Worm (Caenorhabditis elegans) whole organism, L1 larva: ENCODE data around the gene asp-16.
A peak's percentile ranks its signal among the peaks of the same experiment; 100 is the strongest.

ENCODE experiments used
- C04F5.9 ChIP-seq: sonication (generic microtip); optimal IDR thresholded peaks from 2 replicates; lab custom pipeline; 2016; ENCODE audit warnings: missing genetic modification characterization, missing compliant biosample characterization
- F16B12.6 ChIP-seq: fragments of 150-350 bp; optimal IDR thresholded peaks from 2 replicates; lab custom pipeline; 2014; ENCODE audit warnings: missing biosample characterization, missing genetic modification characterization
- Y116A8C.19 ChIP-seq: sonication (generic microtip); optimal IDR thresholded peaks from 2 replicates; lab custom pipeline; 2016; ENCODE audit warnings: missing compliant biosample characterization, missing genetic modification characterization, borderline replicate concordance
- ama-1 ChIP-seq: fragments of 150-350 bp; optimal IDR thresholded peaks from 2 replicates; lab custom pipeline; 2014
- blmp-1 ChIP-seq: fragments of 150-350 bp; optimal IDR thresholded peaks from 2 replicates; lab custom pipeline; 2014; ENCODE audit warnings: missing biosample characterization, missing genetic modification characterization
- ceh-8 ChIP-seq: fragments of 200-800 bp; sonication (Bioruptor generic); optimal IDR thresholded peaks from 2 replicates; lab custom pipeline; 2018; ENCODE audit warnings: mild to moderate bottlenecking, missing genetic modification characterization, moderate library complexity, missing compliant biosample characterization
- ceh-82 ChIP-seq, 3 experiments: fragments of 150-350 bp in 1 of 3; sonication (generic microtip) in 2 of 3; optimal IDR thresholded peaks; 2 replicates each; lab custom pipeline; 2014 to 2017; ENCODE audit warnings: missing biosample characterization in 3 of 3, missing genetic modification characterization in 3 of 3
- ceh-90 ChIP-seq: sonication (generic microtip); optimal IDR thresholded peaks from 2 replicates; lab custom pipeline; 2016; ENCODE audit warnings: missing genetic modification characterization, missing compliant biosample characterization
- ces-1 ChIP-seq: fragments of 150-350 bp; optimal IDR thresholded peaks from 2 replicates; lab custom pipeline; 2014; ENCODE audit warnings: missing biosample characterization, missing genetic modification reagents, missing genetic modification characterization
- dsc-1 ChIP-seq: sonication (generic microtip); optimal IDR thresholded peaks from 2 replicates; lab custom pipeline; 2016; ENCODE audit warnings: mild to moderate bottlenecking, missing genetic modification characterization, missing compliant biosample characterization
- efl-1 ChIP-seq, 4 experiments: fragments of 150-350 bp; optimal IDR thresholded peaks in 3 of 4; peaks in 1 of 4; 1 replicate in 1 of 4; 2 replicates in 3 of 4; lab custom pipeline; 2014; ENCODE audit warnings: missing biosample characterization in 2 of 4, missing genetic modification characterization in 2 of 4, missing genetic modification reagents in 2 of 4
- egl-13 ChIP-seq: sonication (generic microtip); optimal IDR thresholded peaks from 2 replicates; lab custom pipeline; 2016; ENCODE audit warnings: missing genotype, missing genetic modification reagents, missing genetic modification characterization, missing compliant biosample characterization
- ets-5 ChIP-seq: fragments of 200-800 bp; sonication (Bioruptor generic); IDR thresholded peaks from 2 replicates; pipeline ENCODE4 v1.3.6; 2022; ENCODE audit warnings: missing genetic modification characterization, missing compliant biosample characterization
- fkh-10 ChIP-seq: sonication (generic microtip); optimal IDR thresholded peaks from 2 replicates; lab custom pipeline; 2017; ENCODE audit warnings: missing biosample characterization, missing genetic modification reagents, missing genetic modification characterization
- fkh-8 ChIP-seq: sonication (generic microtip); optimal IDR thresholded peaks from 2 replicates; lab custom pipeline; 2016; ENCODE audit warnings: mild to moderate bottlenecking, missing genetic modification characterization, missing compliant biosample characterization
- grh-1 ChIP-seq: fragments of 200-800 bp; sonication (Bioruptor generic); IDR thresholded peaks from 2 replicates; pipeline ENCODE4 v1.3.6; 2022; ENCODE audit warnings: missing genetic modification reagents, missing genetic modification characterization, missing compliant biosample characterization
- irx-1 ChIP-seq: sonication (generic microtip); optimal IDR thresholded peaks from 2 replicates; lab custom pipeline; 2016; ENCODE audit warnings: missing genetic modification characterization, missing compliant biosample characterization
- isw-1 ChIP-seq: fragments of 200-800 bp; sonication (Bioruptor generic); IDR thresholded peaks from 2 replicates; pipeline ENCODE4 v1.3.6; 2022; ENCODE audit warnings: missing genetic modification characterization, missing compliant biosample characterization
- jun-1 ChIP-seq: fragments of 150-350 bp; optimal IDR thresholded peaks from 2 replicates; lab custom pipeline; 2014; ENCODE audit warnings: missing biosample characterization, missing genetic modification reagents, missing genetic modification characterization
- lin-13 ChIP-seq: fragments of 150-350 bp; optimal IDR thresholded peaks from 2 replicates; lab custom pipeline; 2014; ENCODE audit warnings: missing biosample characterization, missing genetic modification reagents, missing genetic modification characterization
- lin-35 ChIP-seq, 2 experiments: fragments of 150-350 bp; optimal IDR thresholded peaks; 2 replicates each; lab custom pipeline; 2014; ENCODE audit warnings: missing biosample characterization in 2 of 2, missing genetic modification characterization in 2 of 2, missing genetic modification reagents in 2 of 2
- lin-39 ChIP-seq: fragments of 150-350 bp; optimal IDR thresholded peaks from 2 replicates; lab custom pipeline; 2014; ENCODE audit warnings: missing biosample characterization, missing genetic modification reagents, missing genetic modification characterization
- lsy-2 ChIP-seq, 2 experiments: fragments of 150-350 bp; optimal IDR thresholded peaks; 2 replicates each; lab custom pipeline; 2014; ENCODE audit warnings: missing biosample characterization in 2 of 2, missing genetic modification characterization in 2 of 2
- mab-9 ChIP-seq: fragments of 200-800 bp; sonication (Bioruptor generic); IDR thresholded peaks from 2 replicates; pipeline ENCODE4 v1.3.6; 2022; ENCODE audit warnings: missing genetic modification reagents, missing genetic modification characterization, missing compliant biosample characterization
- mef-2 ChIP-seq: fragments of 150-350 bp; optimal IDR thresholded peaks from 2 replicates; lab custom pipeline; 2014; ENCODE audit warnings: missing biosample characterization, missing genetic modification characterization
- nhr-12 ChIP-seq: sonication (generic microtip); optimal IDR thresholded peaks from 2 replicates; lab custom pipeline; 2017; ENCODE audit warnings: missing biosample characterization, missing genetic modification characterization
- nhr-19 ChIP-seq: fragments of 200-800 bp; sonication (Bioruptor generic); conservative IDR thresholded peaks from 2 replicates; pipeline ENCODE4 v1.3.6; 2022; ENCODE audit warnings: missing genetic modification characterization, missing compliant biosample characterization
- nhr-20 ChIP-seq: sonication (generic microtip); optimal IDR thresholded peaks from 2 replicates; lab custom pipeline; 2016; ENCODE audit warnings: mild to moderate bottlenecking, missing genetic modification characterization, missing compliant biosample characterization
- nhr-237 ChIP-seq: fragments of 150-350 bp; optimal IDR thresholded peaks from 2 replicates; lab custom pipeline; 2014; ENCODE audit warnings: missing biosample characterization, missing genetic modification characterization
- nhr-28 ChIP-seq: fragments of 150-350 bp; optimal IDR thresholded peaks from 2 replicates; lab custom pipeline; 2014; ENCODE audit warnings: missing biosample characterization, missing genetic modification characterization
- nhr-76 ChIP-seq: sonication (generic microtip); optimal IDR thresholded peaks from 2 replicates; lab custom pipeline; 2017; ENCODE audit warnings: missing biosample characterization, missing genetic modification characterization
- nhr-84 ChIP-seq: sonication (generic microtip); optimal IDR thresholded peaks from 2 replicates; lab custom pipeline; 2017; ENCODE audit warnings: missing biosample characterization, missing genetic modification characterization
- nhr-90 ChIP-seq: sonication (generic microtip); optimal IDR thresholded peaks from 2 replicates; lab custom pipeline; 2016; ENCODE audit warnings: mild to moderate bottlenecking, missing genetic modification characterization, missing compliant biosample characterization; ENCODE audit not compliant: poor library complexity
- pag-3 ChIP-seq: sonication (generic microtip); optimal IDR thresholded peaks from 2 replicates; lab custom pipeline; 2017; ENCODE audit warnings: missing genetic modification characterization, mild to moderate bottlenecking, missing compliant biosample characterization, antibody characterized with exemption, borderline replicate concordance; ENCODE audit not compliant: insufficient read depth
- rnt-1 ChIP-seq: sonication (generic microtip); optimal IDR thresholded peaks from 2 replicates; lab custom pipeline; 2016; ENCODE audit warnings: mild to moderate bottlenecking, missing genetic modification characterization, moderate library complexity, missing compliant biosample characterization
- skn-1 ChIP-seq: fragments of 150-350 bp; optimal IDR thresholded peaks from 2 replicates; lab custom pipeline; 2014; ENCODE audit warnings: missing biosample characterization, missing genetic modification characterization
- snpc-4 ChIP-seq: fragments of 150-350 bp; optimal IDR thresholded peaks from 2 replicates; lab custom pipeline; 2014; ENCODE audit warnings: missing biosample characterization, missing genetic modification characterization
- snu-23 ChIP-seq: sonication (generic microtip); optimal IDR thresholded peaks from 2 replicates; lab custom pipeline; 2016; ENCODE audit warnings: missing genetic modification characterization, missing compliant biosample characterization
- sox-4 ChIP-seq: sonication (generic microtip); optimal IDR thresholded peaks from 2 replicates; lab custom pipeline; 2016; ENCODE audit warnings: missing genetic modification characterization, missing compliant biosample characterization
- sptf-1 ChIP-seq: fragments of 150-350 bp; optimal IDR thresholded peaks from 2 replicates; lab custom pipeline; 2014; ENCODE audit warnings: missing biosample characterization, missing genetic modification characterization
- swsn-7 ChIP-seq: sonication (generic microtip); optimal IDR thresholded peaks from 2 replicates; lab custom pipeline; 2016; ENCODE audit warnings: missing genetic modification characterization, missing compliant biosample characterization
- tlp-1 ChIP-seq: fragments of 150-350 bp; optimal IDR thresholded peaks from 2 replicates; lab custom pipeline; 2014; ENCODE audit warnings: missing biosample characterization, missing genetic modification characterization
- unc-30 ChIP-seq: sonication (generic microtip); optimal IDR thresholded peaks from 2 replicates; lab custom pipeline; 2017; ENCODE audit warnings: missing biosample characterization, missing genetic modification characterization
- unc-62 ChIP-seq: fragments of 150-350 bp; optimal IDR thresholded peaks from 2 replicates; lab custom pipeline; 2014; ENCODE audit warnings: missing biosample characterization, missing genetic modification reagents, missing genetic modification characterization
- unc-98 ChIP-seq: fragments of 200-800 bp; sonication (Bioruptor generic); IDR thresholded peaks from 2 replicates; pipeline ENCODE4 v1.3.6; 2022; ENCODE audit warnings: missing genetic modification characterization, missing compliant biosample characterization
- vab-15 ChIP-seq: sonication (generic microtip); optimal IDR thresholded peaks from 2 replicates; lab custom pipeline; 2017; ENCODE audit warnings: missing genotype, mild to moderate bottlenecking, missing genetic modification characterization, missing compliant biosample characterization
- xbp-1 ChIP-seq: sonication (generic microtip); optimal IDR thresholded peaks from 2 replicates; lab custom pipeline; 2016; ENCODE audit warnings: missing genetic modification characterization, missing compliant biosample characterization
- ztf-11 ChIP-seq, 2 experiments: sonication (generic microtip); optimal IDR thresholded peaks; 2 replicates each; lab custom pipeline; 2016 to 2017; ENCODE audit warnings: missing genetic modification characterization in 2 of 2, missing biosample characterization in 1 of 2, missing compliant biosample characterization in 1 of 2

The asp-16 gene

DNA sequence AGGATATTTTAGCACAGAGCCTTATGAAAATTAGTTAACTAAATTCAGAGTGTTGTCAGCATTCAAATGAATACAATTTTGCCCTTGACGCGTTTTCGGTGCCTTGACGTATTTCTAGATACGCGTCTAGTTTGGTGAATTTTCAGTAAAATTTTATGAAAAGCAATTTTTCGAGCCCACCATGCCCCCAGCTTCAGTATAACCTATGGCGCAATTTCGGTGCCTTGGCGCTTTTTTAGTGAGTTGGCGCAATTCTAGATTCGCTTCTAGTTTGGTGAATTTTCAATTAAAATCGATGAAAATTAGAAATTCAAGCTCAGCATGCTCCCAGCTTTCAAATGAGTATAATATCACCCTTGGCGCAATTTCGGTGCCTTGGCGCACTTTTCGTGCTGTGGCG is 29.2 kb downstream of the asp-16 start:
- TF ChIP-seq F16B12.6 (tag; lab: Kevin White, UChicago) (no peak), xbp-1 (tag; lab: Kevin White, UChicago) (no peak), rnt-1 (tag; lab: Kevin White, UChicago) (no peak), vab-15 (tag; lab: Kevin White, UChicago) (no peak), lin-39 (no peak), snpc-4 (no peak), lsy-2 (tag; optimal IDR thresholded peaks at IDR 0.05; lab: Kevin White, UChicago) (no peak), nhr-90 (tag; lab: Kevin White, UChicago) (no peak), unc-98 (GFP tag; lab: Robert Waterston, UW) (no peak), nhr-19 (GFP tag; lab: Robert Waterston, UW) (no peak), blmp-1 (tag; lab: Kevin White, UChicago) (no peak), nhr-84 (tag; lab: Kevin White, UChicago) (no peak), ets-5 (GFP tag; lab: Robert Waterston, UW) (no peak), C04F5.9 (tag; lab: Kevin White, UChicago) (no peak), irx-1 (tag; lab: Kevin White, UChicago) (no peak), ceh-90 (tag; lab: Kevin White, UChicago) (no peak), egl-13 (tag; lab: Kevin White, UChicago) (no peak), grh-1 (no peak)

ce11 chrV:19010405-19010804 is 32.0 kb downstream of the asp-16 start:
- TF ChIP-seq mab-9 (GFP tag; lab: Robert Waterston, UW) (no peak), lin-13 (GFP tag; lab: Kevin White, UChicago) (no peak), swsn-7 (tag; lab: Kevin White, UChicago) (no peak), ces-1 (GFP tag; lab: Kevin White, UChicago) (no peak), ceh-82 (tag; optimal IDR thresholded peaks at IDR 0.05; lab: Kevin White, UChicago) (no peak), ama-1 (no peak), nhr-20 (tag; lab: Kevin White, UChicago) (no peak), ceh-8 (no peak), isw-1 (no peak), snpc-4 (no peak), unc-30 (no peak), nhr-12 (tag; lab: Kevin White, UChicago) (no peak), pag-3 (tag; lab: Kevin White, UChicago) (no peak), Y116A8C.19 (tag; lab: Kevin White, UChicago) (no peak), ceh-90 (tag; lab: Kevin White, UChicago) (no peak), skn-1 (tag; lab: Kevin White, UChicago) (no peak), fkh-8 (no peak)
- TF ChIP-seq, all 84 proteins: peak for 0

DNA sequence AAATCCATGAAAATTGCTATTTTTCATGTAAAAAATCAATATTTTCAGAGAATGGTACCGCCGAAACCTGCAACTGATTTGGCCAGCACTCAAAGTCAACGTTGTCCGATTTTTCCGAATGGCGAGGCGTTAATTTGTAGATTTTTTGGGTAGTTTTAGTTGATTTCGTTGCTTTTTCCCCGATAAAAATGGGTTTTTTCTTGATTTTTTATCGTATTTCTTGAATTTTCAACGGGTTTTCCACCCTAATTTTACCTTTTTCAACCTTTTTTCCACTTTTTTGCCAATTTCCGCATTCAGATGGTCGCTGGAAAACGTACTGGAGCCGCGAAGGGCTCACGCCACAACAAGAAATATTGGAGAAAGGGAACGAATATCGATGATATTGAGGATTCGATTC is 40.7 kb downstream of the asp-16 start, which contains the start of gene Y39B6A.33:
Gene Y39B6A.33 (plus strand): TSS at position 301 of the 400 bp plus-strand sequence.
- TF ChIP-seq sptf-1 (tag; lab: Kevin White, UChicago): no peak
- TF ChIP-seq lsy-2 (tag; optimal IDR thresholded peaks at IDR 0.05; lab: Kevin White, UChicago): no peak
- TF ChIP-seq unc-62 (GFP tag; lab: Kevin White, UChicago): no peak
- no peak for TF ChIP-seq ama-1
- TF ChIP-seq tlp-1: no peak
- TF ChIP-seq nhr-76 (tag; lab: Kevin White, UChicago): no peak
- TF ChIP-seq, all 84 proteins: peak for 0

- TF ChIP-seq ceh-82 (tag; optimal IDR thresholded peaks at IDR 0.05; lab: Kevin White, UChicago): peak in 1 of 3 experiments; percentile 46
- TF ChIP-seq sox-4 (tag; lab: Kevin White, UChicago): no peak
- no peak for TF ChIP-seq nhr-76 (tag; lab: Kevin White, UChicago)
- no peak for TF ChIP-seq fkh-10
- TF ChIP-seq ztf-11 (tag; optimal IDR thresholded peaks at IDR 0.05; lab: Kevin White, UChicago): no peak
- peak; percentile 23 for TF ChIP-seq dsc-1 (tag; lab: Kevin White, UChicago)
- no peak for TF ChIP-seq grh-1
- peak; percentile 38 for TF ChIP-seq snu-23 (GFP tag; lab: Kevin White, UChicago)
- peak in 1 of 2 experiments; percentile 30 for TF ChIP-seq lin-35 (GFP tag; optimal IDR thresholded peaks at IDR 0.05; lab: Kevin White, UChicago)
- no peak for TF ChIP-seq nhr-28 (tag; lab: Kevin White, UChicago)
- no peak for TF ChIP-seq jun-1 (tag; lab: Kevin White, UChicago)
- TF ChIP-seq unc-98 (GFP tag; lab: Robert Waterston, UW): no peak
- TF ChIP-seq mef-2: no peak
- TF ChIP-seq ceh-90 (tag; lab: Kevin White, UChicago): no peak
- no peak for TF ChIP-seq nhr-237 (tag; lab: Kevin White, UChicago)
- TF ChIP-seq efl-1 (optimal IDR thresholded peaks at IDR 0.05; lab: Kevin White, UChicago): peak; percentile 2 to 40
- peak; percentile 31 to 76 for TF ChIP-seq efl-1 (GFP tag; optimal IDR thresholded peaks at IDR 0.05 in 1 of 2; lab: Kevin White, UChicago)
- no peak for TF ChIP-seq nhr-12 (tag; lab: Kevin White, UChicago)
- peak; percentile 11 to 48 for TF ChIP-seq lsy-2 (tag; optimal IDR thresholded peaks at IDR 0.05; lab: Kevin White, UChicago)
- TF ChIP-seq swsn-7 (tag; lab: Kevin White, UChicago): peak; percentile 36
Measured at ce11 chrV:19001016-19001415, 41.4 kb downstream of the asp-16 start, which contains the start of gene Y39B6A.34. Gene Y39B6A.34 (plus strand): TSS chrV:19001018.
